Worm (Caenorhabditis elegans): Measurements from ENCODE around the gene T23E1.3.

ce11 chrIV:3166896-3167295 lies 21.2 kb downstream of the T23E1.3 start:
- TF ChIP-seq dpl-1 (GFP tag; optimal IDR thresholded peaks at IDR 0.05) (no peak), lin-38 (GFP tag; IDR thresholded peaks at IDR 0.05) (no peak)
